Fruit fly (Drosophila melanogaster) Kc167 (cell line): Measurements from ENCODE around the gene Jon65Ai.

Experiments
- Sin3A ChIP-seq: fragments of >200 bp; optimal IDR thresholded peaks from 2 replicates; lab custom pipeline; 2018; ENCODE audit warnings: missing external identifiers
- h ChIP-seq: fragments of >200 bp; optimal IDR thresholded peaks from 3 replicates; lab custom pipeline; 2018; ENCODE audit warnings: missing external identifiers
- insv ChIP-seq: fragments of >200 bp; optimal IDR thresholded peaks from 3 replicates; lab custom pipeline; 2018; ENCODE audit warnings: missing external identifiers
- psq ChIP-seq: fragments of >200 bp; optimal IDR thresholded peaks from 2 replicates; lab custom pipeline; 2017; ENCODE audit warnings: missing external identifiers
- ttk ChIP-seq: sonication (Bioruptor generic); optimal IDR thresholded peaks from 2 replicates; lab custom pipeline; 2017; ENCODE audit warnings: missing external identifiers

dm6 chr3L:6033008-6033407, 21.2 kb downstream of the Jon65Ai start:
- TF ChIP-seq psq (lab: Kevin White, UChicago) = no peak
- no peak for TF ChIP-seq insv (lab: Kevin White, UChicago)
- TF ChIP-seq ttk = no peak
- no peak for TF ChIP-seq h (lab: Kevin White, UChicago)
- no peak for TF ChIP-seq Sin3A
